Worm (Caenorhabditis elegans) whole organism, L3 larva: ENCODE data around the gene C09G9.3.

Experiments used
- ama-1 ChIP-seq: fragments of 150-350 bp; optimal IDR thresholded peaks from 2 replicates; lab custom pipeline; 2018
- ceh-16 ChIP-seq: sonication (generic microtip); optimal IDR thresholded peaks from 2 replicates; lab custom pipeline; 2017; ENCODE audit warnings: missing biosample characterization, missing genetic modification characterization
- ceh-28 ChIP-seq: fragments of 150-350 bp; optimal IDR thresholded peaks from 2 replicates; lab custom pipeline; 2014; ENCODE audit warnings: missing biosample characterization, missing genetic modification reagents, missing genetic modification characterization
- ceh-82 ChIP-seq: fragments of 150-350 bp; optimal IDR thresholded peaks from 2 replicates; lab custom pipeline; 2014; ENCODE audit warnings: missing biosample characterization, missing genetic modification characterization
- daf-12 ChIP-seq: fragments of 150-350 bp; optimal IDR thresholded peaks from 2 replicates; lab custom pipeline; 2014; ENCODE audit warnings: missing biosample characterization, missing genetic modification reagents, missing genetic modification characterization
- egl-27 ChIP-seq: sonication (generic microtip); optimal IDR thresholded peaks from 4 replicates; lab custom pipeline; 2017; ENCODE audit warnings: missing biosample characterization, missing genetic modification reagents, missing genetic modification characterization
- egl-5 ChIP-seq: fragments of 150-350 bp; optimal IDR thresholded peaks from 2 replicates; lab custom pipeline; 2017; ENCODE audit warnings: missing biosample characterization, missing genetic modification reagents, missing genetic modification characterization, inconsistent platforms
- elt-1 ChIP-seq: fragments of 150-350 bp; optimal IDR thresholded peaks from 2 replicates; lab custom pipeline; 2014; ENCODE audit warnings: missing biosample characterization, missing genetic modification characterization
- elt-2 ChIP-seq: sonication (generic microtip); optimal IDR thresholded peaks from 2 replicates; lab custom pipeline; 2016; ENCODE audit warnings: missing genetic modification reagents, mild to moderate bottlenecking, missing genetic modification characterization, missing compliant biosample characterization
- eor-1 ChIP-seq, 2 experiments: fragments of 150-350 bp; optimal IDR thresholded peaks; 2 replicates each; lab custom pipeline; 2014 to 2018; ENCODE audit warnings: missing biosample characterization in 2 of 2, missing genetic modification characterization in 2 of 2
- fos-1 ChIP-seq: fragments of 150-350 bp; optimal IDR thresholded peaks from 2 replicates; lab custom pipeline; 2014; ENCODE audit warnings: missing biosample characterization, missing genetic modification characterization
- hmg-11 ChIP-seq: sonication (generic microtip); optimal IDR thresholded peaks from 2 replicates; lab custom pipeline; 2016; ENCODE audit warnings: missing genetic modification characterization, missing compliant biosample characterization
- jun-1 ChIP-seq: fragments of 150-350 bp; optimal IDR thresholded peaks from 2 replicates; lab custom pipeline; 2014; ENCODE audit warnings: missing biosample characterization, missing genetic modification reagents, missing genetic modification characterization
- lin-15B ChIP-seq: fragments of 150-350 bp; optimal IDR thresholded peaks from 2 replicates; lab custom pipeline; 2014; ENCODE audit warnings: missing biosample characterization, missing genetic modification characterization
- lin-39 ChIP-seq: fragments of 150-350 bp; optimal IDR thresholded peaks from 2 replicates; lab custom pipeline; 2018; ENCODE audit warnings: missing biosample characterization, missing genetic modification reagents, missing genetic modification characterization
- lsy-12 ChIP-seq: sonication (generic microtip); optimal IDR thresholded peaks from 2 replicates; lab custom pipeline; 2016; ENCODE audit warnings: mild to moderate bottlenecking, missing genetic modification characterization, missing compliant biosample characterization
- mdl-1 ChIP-seq: fragments of 150-350 bp; optimal IDR thresholded peaks from 2 replicates; lab custom pipeline; 2014; ENCODE audit warnings: missing biosample characterization, missing genetic modification characterization
- nfya-1 ChIP-seq: sonication (generic microtip); optimal IDR thresholded peaks from 2 replicates; lab custom pipeline; 2017; ENCODE audit warnings: missing genetic modification characterization, mild to moderate bottlenecking, missing compliant biosample characterization, antibody characterized with exemption, moderate library complexity; ENCODE audit not compliant: insufficient read depth
- nhr-11 ChIP-seq: fragments of 150-350 bp; optimal IDR thresholded peaks from 2 replicates; lab custom pipeline; 2014; ENCODE audit warnings: missing biosample characterization, missing genetic modification characterization
- nhr-12 ChIP-seq: fragments of 150-350 bp; optimal IDR thresholded peaks from 2 replicates; lab custom pipeline; 2014; ENCODE audit warnings: missing biosample characterization, missing genetic modification characterization
- nhr-23 ChIP-seq: fragments of 150-350 bp; optimal IDR thresholded peaks from 2 replicates; lab custom pipeline; 2014; ENCODE audit warnings: missing biosample characterization, missing genetic modification reagents, missing genetic modification characterization
- nhr-237 ChIP-seq: fragments of 150-350 bp; optimal IDR thresholded peaks from 2 replicates; lab custom pipeline; 2014; ENCODE audit warnings: missing biosample characterization, missing genetic modification characterization
- nhr-25 ChIP-seq: sonication (generic microtip); optimal IDR thresholded peaks from 2 replicates; lab custom pipeline; 2017; ENCODE audit warnings: missing biosample characterization, missing genetic modification characterization
- nhr-43 ChIP-seq: sonication (generic microtip); optimal IDR thresholded peaks from 2 replicates; lab custom pipeline; 2016; ENCODE audit warnings: mild to moderate bottlenecking, missing genetic modification characterization, missing compliant biosample characterization; ENCODE audit not compliant: poor library complexity, severe bottlenecking
- nhr-67 ChIP-seq: fragments of 150-350 bp; optimal IDR thresholded peaks from 2 replicates; lab custom pipeline; 2014; ENCODE audit warnings: missing biosample characterization, missing genetic modification characterization
- nhr-76 ChIP-seq: fragments of 150-350 bp; sonication (generic microtip); optimal IDR thresholded peaks from 5 replicates; lab custom pipeline; 2014; ENCODE audit warnings: missing biosample characterization, missing genetic modification characterization
- pha-4 ChIP-seq: fragments of 150-350 bp; optimal IDR thresholded peaks from 2 replicates; lab custom pipeline; 2014; ENCODE audit warnings: missing biosample characterization, missing genetic modification reagents, missing genetic modification characterization
- pqm-1 ChIP-seq: fragments of 150-350 bp; optimal IDR thresholded peaks from 2 replicates; lab custom pipeline; 2017; ENCODE audit warnings: missing biosample characterization, missing genetic modification characterization, inconsistent platforms
- sea-2 ChIP-seq: fragments of 150-350 bp; sonication (generic microtip); optimal IDR thresholded peaks from 4 replicates; lab custom pipeline; 2014; ENCODE audit warnings: missing biosample characterization, missing genetic modification reagents, missing genetic modification characterization
- skn-1 ChIP-seq: fragments of 150-350 bp; optimal IDR thresholded peaks from 2 replicates; lab custom pipeline; 2014; ENCODE audit warnings: missing biosample characterization, missing genetic modification characterization
- snpc-4 ChIP-seq: fragments of 150-350 bp; optimal IDR thresholded peaks from 2 replicates; lab custom pipeline; 2014; ENCODE audit warnings: missing biosample characterization, missing genetic modification characterization
- tbx-2 ChIP-seq: sonication (generic microtip); optimal IDR thresholded peaks from 2 replicates; lab custom pipeline; 2016; ENCODE audit warnings: mild to moderate bottlenecking, missing genetic modification characterization, missing compliant biosample characterization
- unc-62 ChIP-seq: fragments of 150-350 bp; sonication (generic microtip); optimal IDR thresholded peaks from 4 replicates; lab custom pipeline; 2014; ENCODE audit warnings: missing biosample characterization, missing genetic modification reagents, missing genetic modification characterization
- zag-1 ChIP-seq: fragments of 150-350 bp; optimal IDR thresholded peaks from 2 replicates; lab custom pipeline; 2014; ENCODE audit warnings: missing biosample characterization, missing genetic modification characterization
- ztf-11 ChIP-seq: fragments of 150-350 bp; optimal IDR thresholded peaks from 2 replicates; lab custom pipeline; 2014; ENCODE audit warnings: missing biosample characterization, missing genetic modification characterization

Gene C09G9.3

DNA sequence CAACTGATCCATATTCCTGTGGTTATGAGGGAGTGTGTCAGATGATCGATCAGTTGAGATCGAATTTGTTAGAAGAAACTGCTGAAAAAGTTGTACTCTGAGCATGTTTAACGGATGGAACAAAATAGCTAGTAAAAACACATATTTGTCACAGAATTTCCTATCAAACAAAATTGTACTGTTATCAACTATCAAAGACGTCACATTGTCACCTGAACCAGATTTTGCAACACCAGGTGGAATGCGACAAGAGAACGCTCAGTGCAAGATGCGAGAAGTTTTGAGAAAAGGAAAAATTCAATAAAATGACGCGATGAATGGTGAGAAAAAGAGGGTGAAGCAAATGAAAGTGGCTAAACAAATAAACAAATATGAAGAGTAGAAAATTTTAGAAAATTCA is 5.3 kb downstream of the C09G9.3 start:
- TF ChIP-seq pha-4, result peak; percentile 11
- no peak for TF ChIP-seq nhr-23 (tag; lab: Kevin White, UChicago)
- TF ChIP-seq egl-5 (tag; lab: Kevin White, UChicago), result no peak
- peak; percentile 51 for TF ChIP-seq elt-2

DNA sequence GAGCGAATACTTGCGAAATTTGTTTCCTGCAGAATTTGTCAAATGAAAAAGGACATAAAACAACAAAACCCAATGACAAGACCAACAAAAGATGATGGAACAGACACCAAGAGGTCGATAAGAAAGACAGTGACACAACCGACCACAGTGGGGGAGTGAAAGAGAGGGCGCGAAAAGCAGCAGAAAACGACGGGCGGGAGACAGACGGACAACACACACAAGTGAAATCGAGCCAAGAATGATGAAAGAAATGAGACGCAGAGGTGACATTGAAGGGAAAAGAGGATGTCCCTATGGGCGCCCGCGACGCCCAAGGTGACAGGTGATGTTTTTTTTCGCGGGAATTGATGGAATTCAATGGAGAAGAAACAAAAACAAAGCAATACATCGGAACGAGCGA is 6.8 kb downstream of the C09G9.3 start:
- peak; percentile 37 for TF ChIP-seq fos-1 (tag; lab: Kevin White, UChicago)
- peak; percentile 35 for TF ChIP-seq egl-5 (tag; lab: Kevin White, UChicago)
- peak; percentile 4 for TF ChIP-seq mdl-1
- peak; percentile 53 for TF ChIP-seq nfya-1 (tag; lab: Kevin White, UChicago)
- no peak for TF ChIP-seq nhr-11 (tag; lab: Kevin White, UChicago)
- TF ChIP-seq tbx-2 (tag; lab: Kevin White, UChicago), result no peak
- TF ChIP-seq nhr-23 (tag; lab: Kevin White, UChicago), result peak; percentile 49
- TF ChIP-seq unc-62, result peak; percentile 84
- no peak for TF ChIP-seq daf-12 (tag; lab: Kevin White, UChicago)
- TF ChIP-seq nhr-67 (tag; lab: Kevin White, UChicago), result no peak
- peak; percentile 49 for TF ChIP-seq lin-39 (tag; lab: Kevin White, UChicago)
- TF ChIP-seq eor-1 (tag; optimal IDR thresholded peaks at IDR 0.05; lab: Kevin White, UChicago), result no peak
- no peak for TF ChIP-seq elt-1 (tag; lab: Kevin White, UChicago)
- no peak for TF ChIP-seq ztf-11 (tag; lab: Kevin White, UChicago)
- TF ChIP-seq nhr-237, result no peak
- no peak for TF ChIP-seq nhr-76 (tag; lab: Kevin White, UChicago)
- TF ChIP-seq pqm-1 (tag; lab: Kevin White, UChicago), result peak; percentile 27
- TF ChIP-seq elt-2, result peak; percentile 83
- peak; percentile 57 for TF ChIP-seq ama-1
- no peak for TF ChIP-seq skn-1 (tag; lab: Kevin White, UChicago)
- peak; percentile 16 for TF ChIP-seq jun-1 (tag; lab: Kevin White, UChicago)
- TF ChIP-seq lsy-12 (tag; lab: Kevin White, UChicago), result peak; percentile 23
- peak; percentile 39 for TF ChIP-seq hmg-11 (tag; lab: Kevin White, UChicago)
- peak; percentile 81 for TF ChIP-seq pha-4
- TF ChIP-seq nhr-25 (tag; lab: Kevin White, UChicago), result peak; percentile 95
- peak; percentile 21 for TF ChIP-seq lin-15B (tag; lab: Kevin White, UChicago)
- peak; percentile 50 for TF ChIP-seq snpc-4 (tag; lab: Kevin White, UChicago)

DNA sequence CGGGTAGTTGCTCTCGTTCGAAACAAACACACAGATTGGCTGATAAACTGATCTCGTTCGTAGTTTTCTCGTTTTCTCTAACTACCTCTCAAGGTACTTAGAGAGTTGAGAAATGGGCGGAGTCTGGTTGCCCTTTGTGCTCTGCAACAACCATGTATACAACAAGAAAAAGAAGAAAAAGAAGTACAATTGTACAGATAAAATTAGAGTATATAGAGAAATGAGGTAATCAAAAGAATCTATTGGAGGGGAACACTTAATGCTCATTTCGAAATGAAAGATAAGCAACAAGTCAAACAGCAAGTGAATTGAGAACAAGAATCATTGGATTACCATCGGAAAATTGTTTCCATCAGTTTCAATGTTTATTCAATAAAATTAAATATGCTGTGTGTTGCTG is 7.5 kb downstream of the C09G9.3 start, which contains the start of gene C09G9.1:
TSS of gene C09G9.1 (minus strand) at position 143 of the 400 bp plus-strand sequence.
- TF ChIP-seq elt-2, result peak; percentile 67
- no peak for TF ChIP-seq ceh-82 (tag; lab: Kevin White, UChicago)
- no peak for TF ChIP-seq ceh-16
- TF ChIP-seq zag-1, result no peak
- no peak for TF ChIP-seq nhr-43 (tag; lab: Kevin White, UChicago)
- TF ChIP-seq nhr-12 (tag; lab: Kevin White, UChicago), result no peak
- TF ChIP-seq nhr-11 (tag; lab: Kevin White, UChicago), result no peak
- no peak for TF ChIP-seq unc-62
- TF ChIP-seq nhr-23 (tag; lab: Kevin White, UChicago), result no peak
- no peak for TF ChIP-seq ama-1
- no peak for TF ChIP-seq egl-27 (tag; lab: Kevin White, UChicago)
- TF ChIP-seq elt-1 (tag; lab: Kevin White, UChicago), result no peak
- no peak for TF ChIP-seq ztf-11 (tag; lab: Kevin White, UChicago)
- TF ChIP-seq pha-4, result peak; percentile 44
- no peak for TF ChIP-seq jun-1 (tag; lab: Kevin White, UChicago)
- no peak for TF ChIP-seq snpc-4 (tag; lab: Kevin White, UChicago)

DNA sequence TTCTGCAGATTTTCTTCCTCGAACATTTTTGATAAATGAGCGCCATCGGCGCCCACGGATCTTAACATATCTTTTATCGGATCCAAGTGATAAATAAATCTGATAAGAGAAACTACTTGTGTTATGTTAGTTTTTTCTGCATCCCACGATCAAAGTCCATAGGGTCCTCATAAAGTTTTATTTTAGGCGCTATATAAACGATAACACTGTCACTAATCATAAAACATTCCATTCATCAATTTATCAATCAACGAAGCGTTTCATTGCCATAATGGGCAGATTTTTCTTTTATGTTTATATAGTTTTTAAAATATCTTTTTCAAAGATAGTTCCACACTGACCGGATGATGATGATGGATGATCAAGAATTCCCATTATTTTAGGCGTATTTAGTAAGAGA is 8.2 kb downstream of the C09G9.3 start:
- TF ChIP-seq tbx-2 (tag; lab: Kevin White, UChicago), result no peak
- TF ChIP-seq ceh-28 (tag; lab: Kevin White, UChicago), result no peak
- no peak for TF ChIP-seq egl-5 (tag; lab: Kevin White, UChicago)
- TF ChIP-seq sea-2 (GFP tag; lab: Kevin White, UChicago), result no peak
- no peak for TF ChIP-seq lin-39 (tag; lab: Kevin White, UChicago)
- TF ChIP-seq elt-2, result no peak
- no peak for TF ChIP-seq zag-1
- peak; percentile 13 for TF ChIP-seq nhr-23 (tag; lab: Kevin White, UChicago)
- TF ChIP-seq nhr-76 (tag; lab: Kevin White, UChicago), result no peak
- TF ChIP-seq, all 47 proteins: peak for 1
